Fruit fly (Drosophila melanogaster) whole organism, adult: Measurements from ENCODE around the gene CG32638.

Experiments
- CG11617 ChIP-seq: fragments of 200-800 bp; sonication (Bioruptor generic); optimal IDR thresholded peaks from 2 replicates; lab custom pipeline; 2017; ENCODE audit warnings: mild to moderate bottlenecking, missing biosample characterization, missing genetic modification reagents, missing genetic modification characterization
- CG12768 ChIP-seq: fragments of 200-800 bp; sonication (Bioruptor generic); optimal IDR thresholded peaks from 2 replicates; lab custom pipeline; 2017; ENCODE audit warnings: missing biosample characterization, missing genetic modification characterization, mild to moderate bottlenecking, moderate library complexity, missing genetic modification reagents
- CG14711 ChIP-seq: fragments of 200-800 bp; sonication (Bioruptor generic); optimal IDR thresholded peaks from 2 replicates; lab custom pipeline; 2018; ENCODE audit warnings: missing biosample characterization, mild to moderate bottlenecking, missing genetic modification characterization, moderate library complexity
- CG1620 ChIP-seq: fragments of 200-800 bp; sonication (Bioruptor generic); optimal IDR thresholded peaks from 2 replicates; lab custom pipeline; 2016; ENCODE audit warnings: missing biosample characterization, missing genetic modification characterization
- CG33017 ChIP-seq: fragments of 200-800 bp; sonication (Bioruptor generic); optimal IDR thresholded peaks from 2 replicates; lab custom pipeline; 2018; ENCODE audit warnings: missing biosample characterization, mild to moderate bottlenecking, missing genetic modification characterization, moderate library complexity
- CG5204 ChIP-seq: fragments of 200-800 bp; sonication (Bioruptor generic); optimal IDR thresholded peaks from 2 replicates; lab custom pipeline; 2016; ENCODE audit warnings: missing biosample characterization, missing genetic modification characterization
- CG7045 ChIP-seq: fragments of 200-800 bp; sonication (Bioruptor generic); optimal IDR thresholded peaks from 2 replicates; lab custom pipeline; 2017; ENCODE audit warnings: missing biosample characterization, mild to moderate bottlenecking, missing genetic modification characterization
- CG7101 ChIP-seq: fragments of 200-800 bp; sonication (Bioruptor generic); optimal IDR thresholded peaks from 2 replicates; lab custom pipeline; 2018; ENCODE audit warnings: missing biosample characterization, mild to moderate bottlenecking, missing genetic modification characterization, moderate library complexity
- Clk ChIP-seq: fragments of 200-800 bp; sonication (Bioruptor generic); optimal IDR thresholded peaks from 2 replicates; lab custom pipeline; 2017; ENCODE audit warnings: missing biosample characterization, missing genetic modification characterization
- Crg-1 ChIP-seq: fragments of 200-800 bp; sonication (Bioruptor generic); optimal IDR thresholded peaks from 2 replicates; lab custom pipeline; 2016; ENCODE audit warnings: missing biosample characterization, missing genetic modification characterization
- Hr96 ChIP-seq: fragments of 200-800 bp; sonication (Bioruptor generic); optimal IDR thresholded peaks from 2 replicates; lab custom pipeline; 2016; ENCODE audit warnings: missing biosample characterization, missing genetic modification characterization
- Mnt ChIP-seq: fragments of 200-800 bp; sonication (Bioruptor generic); optimal IDR thresholded peaks from 2 replicates; lab custom pipeline; 2016; ENCODE audit warnings: missing biosample characterization, mild to moderate bottlenecking, missing genetic modification characterization
- bab1 ChIP-seq: fragments of 200-800 bp; sonication (Bioruptor generic); optimal IDR thresholded peaks from 3 replicates; lab custom pipeline; 2019; ENCODE audit warnings: missing biosample characterization, mild to moderate bottlenecking, missing genetic modification characterization, moderate library complexity
- cic ChIP-seq: fragments of 200-800 bp; sonication (Bioruptor generic); optimal IDR thresholded peaks from 2 replicates; lab custom pipeline; 2017; ENCODE audit warnings: missing biosample characterization, mild to moderate bottlenecking, missing genetic modification characterization, moderate library complexity
- cnc ChIP-seq, 2 experiments: fragments of >200 bp; optimal IDR thresholded peaks; 2 replicates each; lab custom pipeline; 2017
- kay ChIP-seq: fragments of 200-800 bp; sonication (Bioruptor generic); peaks from one replicate; lab custom pipeline; 2016; ENCODE audit warnings: missing biosample characterization, missing genetic modification characterization, borderline replicate concordance
- ovo ChIP-seq: fragments of 200-800 bp; sonication (Bioruptor generic); optimal IDR thresholded peaks from 2 replicates; lab custom pipeline; 2016; ENCODE audit warnings: missing biosample characterization, missing genetic modification characterization
- pad ChIP-seq: fragments of 200-800 bp; sonication (Bioruptor generic); optimal IDR thresholded peaks from 3 replicates; lab custom pipeline; 2017; ENCODE audit warnings: missing biosample characterization, missing genetic modification characterization, mild to moderate bottlenecking, moderate library complexity, missing genetic modification reagents
- tj ChIP-seq: fragments of 200-800 bp; sonication (Bioruptor generic); optimal IDR thresholded peaks from 3 replicates; lab custom pipeline; 2017; ENCODE audit warnings: missing biosample characterization, mild to moderate bottlenecking, missing genetic modification characterization, moderate library complexity
- toe ChIP-seq: fragments of 200-800 bp; sonication (Bioruptor generic); optimal IDR thresholded peaks from 2 replicates; lab custom pipeline; 2016; ENCODE audit warnings: missing biosample characterization, missing genetic modification characterization

CG32638 gene

DNA sequence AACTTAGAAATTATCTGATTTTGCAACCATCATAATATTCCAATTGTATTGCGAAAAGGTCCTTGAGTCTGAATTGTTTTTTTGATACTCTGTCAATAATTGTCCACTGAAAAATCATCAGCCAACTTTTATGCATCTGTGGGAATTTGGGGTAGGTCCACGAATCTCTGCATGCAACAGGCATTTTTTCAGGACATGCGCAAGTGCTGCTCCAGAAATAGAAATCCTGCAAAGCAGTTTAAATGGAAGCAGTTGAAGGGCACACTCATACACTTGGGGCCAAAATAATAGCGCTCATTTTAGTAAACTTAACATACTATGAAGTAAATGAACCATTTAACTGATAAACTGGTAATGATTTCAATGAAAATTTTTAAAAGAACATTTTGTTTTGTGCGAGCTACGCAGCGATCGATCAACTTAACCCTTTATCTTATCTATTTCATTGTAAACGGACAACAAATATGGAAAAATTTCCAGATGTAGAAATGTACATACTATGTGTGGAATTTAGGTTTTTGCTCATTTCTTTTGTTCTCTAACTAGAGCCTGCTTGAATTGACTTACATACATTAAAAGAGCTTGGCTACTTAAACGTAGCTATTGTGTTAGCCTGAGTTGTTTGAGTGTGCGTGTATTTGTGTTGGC is 1.7 kb upstream of the CG32638 start:
- TF ChIP-seq CG7045 (GFP tag; lab: Kevin White, UChicago) = peak; percentile 52
- peak; percentile 35 for TF ChIP-seq CG14711
- no peak for TF ChIP-seq CG12768 (GFP tag; lab: Kevin White, UChicago)
- no peak for TF ChIP-seq CG33017 (tag; lab: Kevin White, UChicago)
- TF ChIP-seq ovo (GFP tag; lab: Kevin White, UChicago) = no peak
- TF ChIP-seq Clk (GFP tag; lab: Kevin White, UChicago) = no peak
- TF ChIP-seq CG5204 (GFP tag; lab: Kevin White, UChicago) = peak; percentile 60
- no peak for TF ChIP-seq pad (GFP tag; lab: Kevin White, UChicago)
- no peak for TF ChIP-seq CG11617
- peak; percentile 56 for TF ChIP-seq kay (GFP tag; lab: Kevin White, UChicago)
- TF ChIP-seq cnc (optimal IDR thresholded peaks at IDR 0.05; lab: Kevin White, UChicago) = no peak
- no peak for TF ChIP-seq Crg-1 (GFP tag; lab: Kevin White, UChicago)
- no peak for TF ChIP-seq Mnt (GFP tag; lab: Kevin White, UChicago)
- no peak for TF ChIP-seq tj (GFP tag; lab: Kevin White, UChicago)
- TF ChIP-seq toe = peak; percentile 42
- no peak for TF ChIP-seq CG1620 (GFP tag; lab: Kevin White, UChicago)
- peak; percentile 37 for TF ChIP-seq CG7101 (tag; lab: Kevin White, UChicago)
- peak; percentile 5 for TF ChIP-seq Hr96 (GFP tag; lab: Kevin White, UChicago)
- TF ChIP-seq cic (GFP tag; lab: Kevin White, UChicago) = no peak
- TF ChIP-seq bab1 (GFP tag; lab: Kevin White, UChicago) = no peak

DNA sequence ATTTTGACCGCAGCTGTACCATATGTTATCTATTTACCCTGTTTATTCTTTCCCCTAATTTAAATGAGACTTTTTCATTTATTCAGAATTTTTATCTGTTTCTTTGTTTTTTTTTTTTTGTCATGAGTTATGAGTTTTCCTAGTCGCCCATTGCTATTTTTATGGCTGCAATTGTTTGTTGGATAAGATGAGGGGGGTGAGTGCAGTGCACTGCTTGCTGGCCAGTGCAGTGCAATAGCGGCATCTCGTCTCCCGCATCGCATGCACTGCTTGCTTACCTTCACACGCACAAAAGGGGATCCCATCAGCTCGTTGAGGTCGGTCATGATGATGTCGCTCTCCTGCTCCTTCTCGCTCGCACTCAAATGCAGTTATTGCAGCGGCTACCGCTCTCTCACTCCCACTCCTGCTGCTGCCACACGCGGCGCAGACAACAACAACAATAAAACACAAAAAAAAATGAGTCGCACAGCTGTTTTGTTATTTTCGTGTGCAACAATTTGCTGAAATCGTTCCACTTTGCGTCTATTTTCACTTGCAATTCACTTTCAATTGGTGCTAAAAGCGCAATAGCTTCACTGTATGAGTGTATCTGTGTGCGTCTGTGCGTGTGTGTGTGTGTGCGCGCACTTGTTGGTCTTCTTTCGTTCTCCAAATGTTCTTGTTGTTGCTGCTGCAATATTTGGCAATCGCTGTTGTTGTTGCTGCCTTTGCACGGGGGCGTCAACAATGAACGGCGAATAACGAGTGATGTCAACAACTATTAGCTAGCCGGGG is 433 bp downstream of the CG32638 start:
- TF ChIP-seq ovo (GFP tag; lab: Kevin White, UChicago) (peak; percentile 60), CG12768 (GFP tag; lab: Kevin White, UChicago) (no peak), CG14711 (peak; percentile 14), CG5204 (GFP tag; lab: Kevin White, UChicago) (no peak), CG7101 (tag; lab: Kevin White, UChicago) (no peak), cic (GFP tag; lab: Kevin White, UChicago) (no peak), CG11617 (no peak), Clk (GFP tag; lab: Kevin White, UChicago) (no peak), tj (GFP tag; lab: Kevin White, UChicago) (no peak), cnc (optimal IDR thresholded peaks at IDR 0.05; lab: Kevin White, UChicago) (no peak), Hr96 (GFP tag; lab: Kevin White, UChicago) (no peak), CG7045 (GFP tag; lab: Kevin White, UChicago) (no peak), pad (GFP tag; lab: Kevin White, UChicago) (peak; percentile 39), CG33017 (tag; lab: Kevin White, UChicago) (no peak)

- TF ChIP-seq CG7101 (tag; lab: Kevin White, UChicago) (peak; percentile 30), CG14711 (peak; percentile 11), Hr96 (GFP tag; lab: Kevin White, UChicago) (no peak), cic (GFP tag; lab: Kevin White, UChicago) (peak; percentile 91), ovo (GFP tag; lab: Kevin White, UChicago) (no peak), kay (GFP tag; lab: Kevin White, UChicago) (peak; percentile 96), tj (GFP tag; lab: Kevin White, UChicago) (no peak), Clk (GFP tag; lab: Kevin White, UChicago) (no peak)
These were observed 3.0 kb downstream of the CG32638 start for dm6 chrX:13125559-13125958.

DNA sequence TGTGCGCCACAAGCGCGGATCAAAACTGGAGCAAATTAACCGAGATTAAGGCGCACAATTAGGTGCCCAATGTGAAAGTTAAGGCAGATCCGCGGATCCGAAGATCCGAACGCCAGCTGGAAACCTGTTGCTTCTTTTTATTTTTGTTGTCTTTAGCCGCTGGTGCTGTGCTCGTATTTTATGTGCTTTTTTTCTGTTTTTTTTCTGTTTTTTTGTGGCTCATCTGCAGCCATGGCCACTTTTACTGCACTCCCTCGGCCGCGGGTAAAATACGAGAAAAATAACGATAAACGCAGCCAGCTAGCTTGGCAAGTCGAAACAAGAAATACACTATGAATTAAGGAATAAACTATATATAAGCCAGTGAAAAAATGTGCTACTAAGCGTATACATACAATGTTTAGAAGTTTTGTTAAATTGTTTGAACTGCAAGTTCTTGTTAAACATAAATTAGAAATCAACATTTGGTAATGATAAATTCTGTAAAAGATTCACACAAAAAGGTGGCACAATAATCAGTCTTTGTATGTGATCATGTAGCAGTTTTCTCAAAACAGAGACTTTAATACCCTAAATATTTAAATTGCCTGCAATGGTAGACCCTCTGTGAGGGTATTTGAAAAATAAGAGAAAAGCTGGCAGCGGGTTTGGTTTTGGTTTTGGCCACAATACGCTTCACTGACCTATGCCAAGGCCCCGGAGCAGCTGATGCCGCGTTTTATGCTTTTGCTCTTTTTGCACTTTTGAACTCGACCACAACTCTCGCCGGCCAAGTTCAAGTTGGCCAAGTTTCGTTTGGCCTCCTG is 12.0 kb downstream of the CG32638 start:
- TF ChIP-seq CG5204 (GFP tag; lab: Kevin White, UChicago) = no peak
- no peak for TF ChIP-seq bab1 (GFP tag; lab: Kevin White, UChicago)
- TF ChIP-seq tj (GFP tag; lab: Kevin White, UChicago) = peak; percentile 44

dm6 chrX:13114861-13115260 is 13.7 kb downstream of the CG32638 start, which contains the start of gene CG42237:
CG42237 (plus strand) TSS chrX:13115131.
- TF ChIP-seq CG1620 (GFP tag; lab: Kevin White, UChicago) (no peak), CG14711 (no peak), CG12768 (GFP tag; lab: Kevin White, UChicago) (no peak), cic (GFP tag; lab: Kevin White, UChicago) (no peak), CG11617 (no peak), CG7101 (tag; lab: Kevin White, UChicago) (no peak), Clk (GFP tag; lab: Kevin White, UChicago) (no peak), tj (GFP tag; lab: Kevin White, UChicago) (no peak), ovo (GFP tag; lab: Kevin White, UChicago) (no peak), CG33017 (tag; lab: Kevin White, UChicago) (no peak)
